Worm (Caenorhabditis elegans) whole organism, mixed stage, embryonic: ENCODE measurements around the gene col-84.

ENCODE experiments used
- M03D4.4 ChIP-seq: sonication (generic microtip); optimal IDR thresholded peaks from 2 replicates; lab custom pipeline; 2017; ENCODE audit warnings: mild to moderate bottlenecking, missing genetic modification characterization, missing compliant biosample characterization
- bed-3 ChIP-seq: fragments of 200-800 bp; sonication (Bioruptor generic); optimal IDR thresholded peaks from 3 replicates; lab custom pipeline; 2018; ENCODE audit warnings: mild to moderate bottlenecking, missing genetic modification characterization, moderate library complexity, missing compliant biosample characterization
- blmp-1 ChIP-seq: fragments of 150-350 bp; optimal IDR thresholded peaks from 2 replicates; lab custom pipeline; 2014; ENCODE audit warnings: missing biosample characterization, missing genetic modification characterization
- ceh-39 ChIP-seq: fragments of 150-350 bp; optimal IDR thresholded peaks from 2 replicates; lab custom pipeline; 2014; ENCODE audit warnings: missing biosample characterization, missing genetic modification characterization
- ceh-43 ChIP-seq: fragments of 200-800 bp; sonication (Bioruptor generic); optimal IDR thresholded peaks from 2 replicates; lab custom pipeline; 2018; ENCODE audit warnings: mild to moderate bottlenecking, missing genetic modification characterization, moderate library complexity, missing compliant biosample characterization
- ceh-83 ChIP-seq: fragments of 200-800 bp; sonication (Bioruptor generic); optimal IDR thresholded peaks from 2 replicates; lab custom pipeline; 2018; ENCODE audit warnings: mild to moderate bottlenecking, missing genetic modification characterization, missing compliant biosample characterization
- ces-1 ChIP-seq: fragments of 150-350 bp; optimal IDR thresholded peaks from 2 replicates; lab custom pipeline; 2014; ENCODE audit warnings: missing biosample characterization, missing genetic modification reagents, missing genetic modification characterization
- cnd-1 ChIP-seq: fragments of 200-800 bp; sonication (Bioruptor generic); optimal IDR thresholded peaks from 2 replicates; lab custom pipeline; 2018; ENCODE audit warnings: mild to moderate bottlenecking, missing genetic modification characterization, missing compliant biosample characterization
- drap-1 ChIP-seq: fragments of 200-800 bp; sonication (Bioruptor generic); optimal IDR thresholded peaks from 3 replicates; lab custom pipeline; 2018; ENCODE audit warnings: mild to moderate bottlenecking, missing genetic modification characterization, missing compliant biosample characterization
- elt-1 ChIP-seq: sonication (generic microtip); optimal IDR thresholded peaks from 2 replicates; lab custom pipeline; 2017; ENCODE audit warnings: missing genetic modification characterization, mild to moderate bottlenecking, missing compliant biosample characterization, antibody characterized with exemption, moderate library complexity, borderline replicate concordance; ENCODE audit not compliant: insufficient read depth
- elt-3 ChIP-seq: fragments of 150-350 bp; optimal IDR thresholded peaks from 2 replicates; lab custom pipeline; 2014; ENCODE audit warnings: missing biosample characterization, missing genetic modification characterization
- flh-1 ChIP-seq: fragments of 200-800 bp; sonication (Bioruptor generic); optimal IDR thresholded peaks from 2 replicates; lab custom pipeline; 2018; ENCODE audit warnings: mild to moderate bottlenecking, missing genetic modification characterization, moderate library complexity, missing compliant biosample characterization
- ham-2 ChIP-seq: fragments of 200-800 bp; sonication (Bioruptor generic); optimal IDR thresholded peaks from 2 replicates; lab custom pipeline; 2018; ENCODE audit warnings: mild to moderate bottlenecking, missing genetic modification characterization, missing compliant biosample characterization
- hlh-1 ChIP-seq: fragments of 150-350 bp; optimal IDR thresholded peaks from 2 replicates; lab custom pipeline; 2014; ENCODE audit warnings: missing biosample characterization, missing genetic modification reagents, missing genetic modification characterization
- lin-32 ChIP-seq: fragments of 200-800 bp; sonication (Bioruptor generic); optimal IDR thresholded peaks from 2 replicates; lab custom pipeline; 2018; ENCODE audit warnings: mild to moderate bottlenecking, missing genetic modification characterization, missing compliant biosample characterization
- mab-5 ChIP-seq: fragments of 150-350 bp; optimal IDR thresholded peaks from 2 replicates; lab custom pipeline; 2014; ENCODE audit warnings: missing biosample characterization, missing genetic modification characterization
- mep-1 ChIP-seq: fragments of 150-350 bp; optimal IDR thresholded peaks from 2 replicates; lab custom pipeline; 2017; ENCODE audit warnings: missing biosample characterization, missing genetic modification reagents, missing genetic modification characterization, inconsistent platforms
- mls-2 ChIP-seq: sonication (generic microtip); optimal IDR thresholded peaks from 2 replicates; lab custom pipeline; 2016; ENCODE audit warnings: mild to moderate bottlenecking, missing genetic modification characterization, moderate library complexity, missing compliant biosample characterization
- nhr-12 ChIP-seq: fragments of 150-350 bp; optimal IDR thresholded peaks from 2 replicates; lab custom pipeline; 2014; ENCODE audit warnings: missing biosample characterization, missing genetic modification characterization
- nhr-2 ChIP-seq: fragments of 150-350 bp; optimal IDR thresholded peaks from 2 replicates; lab custom pipeline; 2014; ENCODE audit warnings: missing biosample characterization, missing genetic modification characterization
- nhr-237 ChIP-seq: fragments of 150-350 bp; optimal IDR thresholded peaks from 2 replicates; lab custom pipeline; 2014; ENCODE audit warnings: missing biosample characterization, missing genetic modification characterization
- nhr-28 ChIP-seq: fragments of 150-350 bp; optimal IDR thresholded peaks from 2 replicates; lab custom pipeline; 2014; ENCODE audit warnings: missing biosample characterization, missing genetic modification characterization
- nhr-76 ChIP-seq: sonication (generic microtip); optimal IDR thresholded peaks from 2 replicates; lab custom pipeline; 2017; ENCODE audit warnings: missing biosample characterization, missing genetic modification characterization
- pha-4 ChIP-seq: fragments of 150-350 bp; optimal IDR thresholded peaks from 2 replicates; lab custom pipeline; 2018; ENCODE audit warnings: missing biosample characterization, missing genetic modification reagents, missing genetic modification characterization
- snpc-4 ChIP-seq: fragments of 150-350 bp; optimal IDR thresholded peaks from 2 replicates; lab custom pipeline; 2014; ENCODE audit warnings: missing biosample characterization, missing genetic modification characterization
- sptf-1 ChIP-seq: sonication (generic microtip); optimal IDR thresholded peaks from 2 replicates; lab custom pipeline; 2017; ENCODE audit warnings: mild to moderate bottlenecking, missing genetic modification characterization, moderate library complexity, missing compliant biosample characterization
- tbx-8 ChIP-seq: fragments of 200-800 bp; sonication (Bioruptor generic); optimal IDR thresholded peaks from 2 replicates; lab custom pipeline; 2018; ENCODE audit warnings: mild to moderate bottlenecking, missing genetic modification characterization, moderate library complexity, missing compliant biosample characterization
- unc-120 ChIP-seq: sonication (generic microtip); optimal IDR thresholded peaks from 2 replicates; lab custom pipeline; 2017; ENCODE audit warnings: missing genetic modification characterization, missing compliant biosample characterization; ENCODE audit not compliant: poor library complexity, severe bottlenecking
- unc-39 ChIP-seq: fragments of 150-350 bp; optimal IDR thresholded peaks from 2 replicates; lab custom pipeline; 2014; ENCODE audit warnings: missing biosample characterization, missing genetic modification characterization
- unc-62 ChIP-seq: fragments of 150-350 bp; optimal IDR thresholded peaks from 2 replicates; lab custom pipeline; 2014; ENCODE audit warnings: missing biosample characterization, missing genetic modification reagents, missing genetic modification characterization
- zip-8 ChIP-seq: fragments of 150-350 bp; optimal IDR thresholded peaks from 2 replicates; lab custom pipeline; 2014; ENCODE audit warnings: missing biosample characterization, missing genetic modification characterization
- ztf-11 ChIP-seq: fragments of 150-350 bp; optimal IDR thresholded peaks from 2 replicates; lab custom pipeline; 2014; ENCODE audit warnings: missing biosample characterization, missing genetic modification characterization

The col-84 gene

ce11 chrII:11835208-11835607, 33.1 kb upstream of the col-84 start, which contains the start of gene T27D12.6:
Gene T27D12.6 (plus strand): TSS chrII:11835508.
- TF ChIP-seq zip-8 (tag; lab: Kevin White, UChicago), result no peak
- no peak for TF ChIP-seq unc-120 (tag; lab: Kevin White, UChicago)
- no peak for TF ChIP-seq M03D4.4 (tag; lab: Kevin White, UChicago)

DNA sequence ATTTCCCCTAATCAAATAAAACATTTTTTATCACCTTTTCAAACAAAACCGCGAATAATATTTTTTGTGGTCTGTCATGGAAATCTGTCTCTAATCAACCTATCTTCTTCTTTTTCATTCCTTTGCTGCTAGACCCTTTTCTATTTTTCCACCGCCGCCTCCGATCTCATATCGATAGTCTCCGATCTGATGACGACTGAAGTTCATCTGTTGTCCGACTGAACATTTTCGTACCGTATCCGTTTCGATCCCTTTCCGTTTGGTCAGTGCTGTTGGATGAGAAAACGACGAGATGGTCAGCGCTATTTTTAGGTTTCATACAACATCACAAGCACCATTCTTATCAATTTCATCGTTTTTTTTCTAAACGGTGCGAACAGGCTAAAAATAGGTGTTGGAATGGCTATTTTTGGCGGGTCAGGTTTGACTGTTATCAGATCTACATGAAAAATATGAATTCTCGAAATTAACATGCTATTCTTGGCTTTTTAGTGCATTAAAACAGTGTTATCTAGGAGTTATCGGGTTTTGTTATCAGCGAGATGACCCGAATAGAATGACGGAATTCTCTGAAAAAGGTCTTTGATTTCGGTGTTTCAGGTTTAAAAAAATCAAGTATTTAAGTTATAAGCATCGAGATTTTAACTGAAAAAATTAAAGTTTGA, 31.6 kb upstream of the col-84 start:
- TF ChIP-seq nhr-76, result no peak
- no peak for TF ChIP-seq tbx-8 (GFP tag; lab: Kevin White, UChicago)
- no peak for TF ChIP-seq flh-1
- no peak for TF ChIP-seq nhr-2 (tag; lab: Kevin White, UChicago)
- no peak for TF ChIP-seq ces-1 (GFP tag; lab: Kevin White, UChicago)
- TF ChIP-seq drap-1, result no peak
- no peak for TF ChIP-seq elt-3
- no peak for TF ChIP-seq elt-1 (tag; lab: Kevin White, UChicago)
- no peak for TF ChIP-seq M03D4.4 (tag; lab: Kevin White, UChicago)
- no peak for TF ChIP-seq lin-32 (GFP tag; lab: Kevin White, UChicago)

DNA sequence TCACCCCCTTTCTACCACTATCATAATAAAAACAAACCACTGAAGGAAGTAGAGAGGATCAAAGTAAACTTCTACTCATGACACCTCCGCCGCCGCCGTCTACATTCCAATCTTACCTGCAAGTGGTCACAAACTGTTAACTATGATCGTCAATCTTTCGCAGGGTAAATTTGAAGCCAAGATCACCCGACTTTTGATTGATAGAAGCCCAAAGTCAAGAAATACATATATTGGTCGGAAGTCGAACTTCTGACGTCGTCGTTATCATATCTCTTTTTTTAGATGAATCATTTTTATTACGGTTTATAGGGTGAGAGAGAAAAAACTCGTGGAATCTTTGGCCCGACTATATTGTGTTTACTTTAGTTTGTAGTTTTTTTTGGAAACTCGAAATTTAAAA, 30.0 kb upstream of the col-84 start:
- TF ChIP-seq nhr-2 (tag; lab: Kevin White, UChicago) (no peak), blmp-1 (tag; lab: Kevin White, UChicago) (no peak), unc-62 (GFP tag; lab: Kevin White, UChicago) (no peak), lin-32 (GFP tag; lab: Kevin White, UChicago) (no peak), ceh-43 (GFP tag; lab: Kevin White, UChicago) (no peak), nhr-237 (no peak), sptf-1 (tag; lab: Kevin White, UChicago) (no peak), hlh-1 (tag; lab: Kevin White, UChicago) (no peak), unc-120 (tag; lab: Kevin White, UChicago) (no peak), elt-3 (no peak), elt-1 (tag; lab: Kevin White, UChicago) (no peak), mls-2 (tag; lab: Kevin White, UChicago) (no peak), pha-4 (no peak), nhr-12 (tag; lab: Kevin White, UChicago) (no peak), M03D4.4 (tag; lab: Kevin White, UChicago) (no peak), mep-1 (tag; lab: Kevin White, UChicago) (no peak), snpc-4 (tag; lab: Kevin White, UChicago) (no peak), ceh-39 (tag; lab: Kevin White, UChicago) (no peak)

DNA sequence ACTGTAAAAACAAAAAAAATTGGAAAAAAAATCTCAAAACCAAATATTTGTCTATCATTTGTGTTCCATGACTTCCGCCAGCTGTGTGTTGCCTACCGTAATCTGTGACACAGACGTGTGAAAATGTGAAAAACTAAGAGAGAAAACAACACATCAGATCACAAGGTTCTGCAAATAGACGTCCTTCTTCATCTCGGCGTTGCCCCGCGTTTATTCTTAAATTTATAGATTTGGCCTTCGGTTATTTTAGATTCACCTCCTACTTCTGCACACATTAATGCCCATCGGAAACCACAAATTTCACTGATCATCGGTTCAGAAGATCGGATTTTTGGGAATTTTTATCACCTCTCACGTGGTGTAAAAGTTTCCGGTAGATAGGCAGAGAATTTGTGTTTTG, 29.2 kb upstream of the col-84 start:
- TF ChIP-seq ztf-11 (no peak), ham-2 (no peak), ceh-83 (GFP tag; lab: Kevin White, UChicago) (no peak), elt-3 (no peak), bed-3 (no peak), M03D4.4 (tag; lab: Kevin White, UChicago) (no peak), nhr-28 (tag; lab: Kevin White, UChicago) (no peak), blmp-1 (tag; lab: Kevin White, UChicago) (no peak), ces-1 (GFP tag; lab: Kevin White, UChicago) (no peak), cnd-1 (tag; lab: Kevin White, UChicago) (no peak), ceh-39 (tag; lab: Kevin White, UChicago) (no peak), nhr-2 (tag; lab: Kevin White, UChicago) (no peak), flh-1 (no peak), unc-120 (tag; lab: Kevin White, UChicago) (no peak), unc-39 (tag; lab: Kevin White, UChicago) (no peak), lin-32 (GFP tag; lab: Kevin White, UChicago) (no peak), mab-5 (tag; lab: Kevin White, UChicago) (no peak)
